Worm (Caenorhabditis elegans) whole organism, young adult: ENCODE measurements around the gene R08C7.12.
A peak's percentile ranks its signal among the peaks of the same experiment; 100 is the strongest.

Experiments
- B0261.1 ChIP-seq: sonication (generic microtip); optimal IDR thresholded peaks from 2 replicates; lab custom pipeline; 2016; ENCODE audit warnings: mild to moderate bottlenecking, missing genetic modification characterization, moderate library complexity, missing compliant biosample characterization
- D2030.7 ChIP-seq: fragments of 200-800 bp; sonication (Bioruptor generic); IDR thresholded peaks from 2 replicates; pipeline ENCODE4 v1.3.6; 2022; ENCODE audit warnings: missing genetic modification reagents, missing genetic modification characterization, missing compliant biosample characterization
- F33H1.4 ChIP-seq: fragments of 200-800 bp; sonication (Bioruptor generic); IDR thresholded peaks from 2 replicates; pipeline ENCODE4 v1.3.6; 2022; ENCODE audit warnings: missing genetic modification reagents, missing genetic modification characterization, missing compliant biosample characterization
- F39B2.1 ChIP-seq: fragments of 200-800 bp; sonication (Bioruptor generic); IDR thresholded peaks from 2 replicates; pipeline ENCODE4 v1.3.6; 2022; ENCODE audit warnings: missing genetic modification reagents, missing genetic modification characterization, missing compliant biosample characterization
- F49E8.2 ChIP-seq: sonication (generic microtip); optimal IDR thresholded peaks from 3 replicates; lab custom pipeline; 2017; ENCODE audit warnings: missing genetic modification characterization, mild to moderate bottlenecking, missing compliant biosample characterization, antibody characterized with exemption, moderate library complexity; ENCODE audit not compliant: insufficient read depth
- F57C9.4 ChIP-seq: sonication (generic microtip); optimal IDR thresholded peaks from 2 replicates; lab custom pipeline; 2017; ENCODE audit warnings: mild to moderate bottlenecking, missing genetic modification characterization, missing compliant biosample characterization
- Y67H2A.10 ChIP-seq: fragments of 200-800 bp; sonication (Bioruptor generic); conservative IDR thresholded peaks from 2 replicates; pipeline ENCODE4 v1.3.6; 2022; ENCODE audit warnings: missing genetic modification reagents, missing genetic modification characterization, missing compliant biosample characterization
- akir-1 ChIP-seq: fragments of 200-800 bp; sonication (Bioruptor generic); optimal IDR thresholded peaks from 2 replicates; lab custom pipeline; 2018; ENCODE audit warnings: mild to moderate bottlenecking, missing genetic modification characterization, moderate library complexity, missing compliant biosample characterization
- aptf-2 ChIP-seq: fragments of 200-800 bp; sonication (Bioruptor generic); conservative IDR thresholded peaks from 2 replicates; pipeline ENCODE4 v1.3.6; 2022; ENCODE audit warnings: missing genetic modification reagents, missing genetic modification characterization, missing compliant biosample characterization
- attf-5 ChIP-seq: fragments of 200-800 bp; sonication (Bioruptor generic); optimal IDR thresholded peaks from 2 replicates; lab custom pipeline; 2018; ENCODE audit warnings: mild to moderate bottlenecking, missing genetic modification characterization, missing compliant biosample characterization
- attf-6 ChIP-seq: fragments of 200-800 bp; sonication (Bioruptor generic); IDR thresholded peaks from 2 replicates; pipeline ENCODE4 v1.3.6; 2022; ENCODE audit warnings: missing genetic modification reagents, missing genetic modification characterization, missing compliant biosample characterization
- cebp-1 ChIP-seq, 2 experiments: fragments of 200-800 bp in 1 of 2; sonication (Bioruptor generic) in 1 of 2; sonication (generic microtip) in 1 of 2; IDR thresholded peaks in 1 of 2; optimal IDR thresholded peaks in 1 of 2; 2 replicates each; pipeline versions ENCODE4 v1.3.6 to Lab custom; 2017 to 2022; ENCODE audit warnings: missing compliant biosample characterization in 2 of 2, missing genetic modification characterization in 2 of 2, mild to moderate bottlenecking in 1 of 2, missing genetic modification reagents in 1 of 2, moderate library complexity in 1 of 2
- ceh-91 ChIP-seq: fragments of 200-800 bp; sonication (Bioruptor generic); IDR thresholded peaks from 2 replicates; pipeline ENCODE4 v1.3.6; 2022; ENCODE audit warnings: missing genetic modification reagents, missing genetic modification characterization, missing compliant biosample characterization
- dox-1 ChIP-seq: fragments of 200-800 bp; sonication (Bioruptor generic); IDR thresholded peaks from 2 replicates; pipeline ENCODE4 v1.3.6; 2022; ENCODE audit warnings: missing genetic modification reagents, missing genetic modification characterization, missing compliant biosample characterization
- dpl-1 ChIP-seq: fragments of 150-350 bp; optimal IDR thresholded peaks from 2 replicates; lab custom pipeline; 2014; ENCODE audit warnings: missing biosample characterization, missing genetic modification reagents, missing genetic modification characterization
- egrh-3 ChIP-seq: fragments of 200-800 bp; sonication (Bioruptor generic); IDR thresholded peaks from 2 replicates; pipeline ENCODE4 v1.3.6; 2022; ENCODE audit warnings: missing genetic modification reagents, missing genetic modification characterization, missing compliant biosample characterization
- fkh-3 ChIP-seq: sonication (generic microtip); optimal IDR thresholded peaks from 2 replicates; lab custom pipeline; 2016; ENCODE audit warnings: mild to moderate bottlenecking, missing genetic modification characterization, missing compliant biosample characterization
- hlh-12 ChIP-seq: sonication (generic microtip); optimal IDR thresholded peaks from 2 replicates; lab custom pipeline; 2016; ENCODE audit warnings: missing genetic modification characterization, missing compliant biosample characterization
- hsf-1 ChIP-seq: fragments of 200-800 bp; sonication (Bioruptor generic); IDR thresholded peaks from 2 replicates; pipeline ENCODE4 v1.3.6; 2022; ENCODE audit warnings: missing genetic modification reagents, missing genetic modification characterization, missing compliant biosample characterization
- lin-26 ChIP-seq: fragments of 200-800 bp; sonication (Bioruptor generic); IDR thresholded peaks from 2 replicates; pipeline ENCODE4 v1.3.6; 2022; ENCODE audit warnings: missing genetic modification reagents, missing genetic modification characterization, missing compliant biosample characterization
- lin-35 ChIP-seq, 3 experiments: fragments of 150-350 bp in 2 of 3; sonication (generic microtip) in 1 of 3; optimal IDR thresholded peaks; 2 replicates each; lab custom pipeline; 2014 to 2018; ENCODE audit warnings: missing biosample characterization in 3 of 3, missing genetic modification characterization in 3 of 3, missing genetic modification reagents in 3 of 3
- lin-54 ChIP-seq: fragments of 200-800 bp; sonication (Bioruptor generic); optimal IDR thresholded peaks from 2 replicates; lab custom pipeline; 2018; ENCODE audit warnings: mild to moderate bottlenecking, missing genetic modification characterization, missing compliant biosample characterization
- lsl-1 ChIP-seq: fragments of 200-800 bp; sonication (Bioruptor generic); optimal IDR thresholded peaks from 2 replicates; lab custom pipeline; 2018; ENCODE audit warnings: mild to moderate bottlenecking, missing genetic modification characterization, moderate library complexity, missing compliant biosample characterization
- lsy-27 ChIP-seq: sonication (generic microtip); optimal IDR thresholded peaks from 2 replicates; lab custom pipeline; 2017; ENCODE audit warnings: missing genetic modification characterization, mild to moderate bottlenecking, missing compliant biosample characterization, antibody characterized with exemption, missing genotype, borderline replicate concordance; ENCODE audit not compliant: insufficient read depth
- madf-3 ChIP-seq: fragments of 200-800 bp; sonication (Bioruptor generic); IDR thresholded peaks from 2 replicates; pipeline ENCODE4 v1.3.6; 2022; ENCODE audit warnings: missing genetic modification reagents, missing genetic modification characterization, missing compliant biosample characterization
- madf-6 ChIP-seq: fragments of 200-800 bp; sonication (Bioruptor generic); IDR thresholded peaks from 2 replicates; pipeline ENCODE4 v1.3.6; 2022; ENCODE audit warnings: missing genetic modification reagents, missing genetic modification characterization, missing compliant biosample characterization
- mcd-1 ChIP-seq: fragments of 200-800 bp; sonication (Bioruptor generic); IDR thresholded peaks from 2 replicates; pipeline ENCODE4 v1.3.6; 2022; ENCODE audit warnings: missing genetic modification reagents, missing genetic modification characterization, missing compliant biosample characterization
- mel-28 ChIP-seq: sonication (generic microtip); optimal IDR thresholded peaks from 2 replicates; lab custom pipeline; 2016; ENCODE audit warnings: borderline replicate concordance, mild to moderate bottlenecking, missing genetic modification characterization, missing compliant biosample characterization
- mxl-1 ChIP-seq: sonication (generic microtip); optimal IDR thresholded peaks from 2 replicates; lab custom pipeline; 2016; ENCODE audit warnings: missing genetic modification characterization, missing compliant biosample characterization
- nfyb-1 ChIP-seq: fragments of 200-800 bp; sonication (Bioruptor generic); IDR thresholded peaks from 2 replicates; pipeline ENCODE4 v1.3.6; 2022; ENCODE audit warnings: missing genetic modification reagents, missing genetic modification characterization, missing compliant biosample characterization
- nhr-179 ChIP-seq: sonication (generic microtip); optimal IDR thresholded peaks from 2 replicates; lab custom pipeline; 2016; ENCODE audit warnings: mild to moderate bottlenecking, missing genetic modification characterization, missing compliant biosample characterization
- pbrm-1 ChIP-seq: fragments of 200-800 bp; sonication (Bioruptor generic); IDR thresholded peaks from 2 replicates; pipeline ENCODE4 v1.3.6; 2022; ENCODE audit warnings: missing genetic modification reagents, missing genetic modification characterization, missing compliant biosample characterization
- rcor-1 ChIP-seq: fragments of 200-800 bp; sonication (Bioruptor generic); IDR thresholded peaks from 2 replicates; pipeline ENCODE4 v1.3.6; 2022; ENCODE audit warnings: missing genetic modification reagents, missing genetic modification characterization, missing compliant biosample characterization
- rpc-1 ChIP-seq, 2 experiments: fragments of 150-350 bp in 1 of 2; sonication (generic microtip) in 1 of 2; optimal IDR thresholded peaks; 2 replicates each; lab custom pipeline; 2014 to 2018; ENCODE audit warnings: missing biosample characterization in 1 of 2, missing genetic modification characterization in 1 of 2, missing genetic modification reagents in 1 of 2, missing genotype in 1 of 2
- snpc-1.3 ChIP-seq: sonication (generic microtip); optimal IDR thresholded peaks from 2 replicates; lab custom pipeline; 2017; ENCODE audit warnings: missing genetic modification characterization, mild to moderate bottlenecking, missing compliant biosample characterization, antibody characterized with exemption, moderate library complexity, missing genotype, missing genetic modification reagents; ENCODE audit not compliant: insufficient read depth
- snpc-3.4 ChIP-seq: sonication (generic microtip); optimal IDR thresholded peaks from 2 replicates; lab custom pipeline; 2017; ENCODE audit warnings: missing genetic modification characterization, mild to moderate bottlenecking, missing compliant biosample characterization, antibody characterized with exemption, moderate library complexity, missing genotype, missing genetic modification reagents
- snpc-4 ChIP-seq, 5 experiments: fragments of 150-350 bp in 1 of 5; sonication (generic microtip) in 4 of 5; optimal IDR thresholded peaks; 2 replicates each; lab custom pipeline; 2014 to 2018; ENCODE audit warnings: missing genetic modification characterization in 5 of 5, missing biosample characterization in 3 of 5, antibody characterized with exemption in 2 of 5, mild to moderate bottlenecking in 2 of 5, missing compliant biosample characterization in 2 of 5, missing genotype in 2 of 5, moderate library complexity in 2 of 5, missing genetic modification reagents in 1 of 5
- somi-1 ChIP-seq: fragments of 200-800 bp; sonication (Bioruptor generic); optimal IDR thresholded peaks from 2 replicates; lab custom pipeline; 2018; ENCODE audit warnings: mild to moderate bottlenecking, missing genetic modification characterization, missing compliant biosample characterization
- tbp1 ChIP-seq: fragments of 200-800 bp; sonication (Bioruptor generic); optimal IDR thresholded peaks from 2 replicates; lab custom pipeline; 2018; ENCODE audit warnings: mild to moderate bottlenecking, missing genetic modification characterization, missing compliant biosample characterization
- unc-62 ChIP-seq: fragments of 150-350 bp; optimal IDR thresholded peaks from 2 replicates; lab custom pipeline; 2014; ENCODE audit warnings: missing biosample characterization, missing genetic modification reagents, missing genetic modification characterization
- xnd-1 ChIP-seq: sonication (generic microtip); optimal IDR thresholded peaks from 2 replicates; lab custom pipeline; 2016; ENCODE audit warnings: missing genotype, missing genetic modification reagents, missing genetic modification characterization, missing compliant biosample characterization
- zfh-2 ChIP-seq: fragments of 200-800 bp; sonication (Bioruptor generic); conservative IDR thresholded peaks from 2 replicates; pipeline ENCODE4 v1.3.6; 2022; ENCODE audit warnings: missing genetic modification reagents, missing genetic modification characterization, missing compliant biosample characterization
- ztf-26 ChIP-seq: sonication (generic microtip); optimal IDR thresholded peaks from 2 replicates; lab custom pipeline; 2017; ENCODE audit warnings: missing genetic modification characterization, missing compliant biosample characterization
- ztf-28 ChIP-seq: fragments of 200-800 bp; sonication (Bioruptor generic); IDR thresholded peaks from 2 replicates; pipeline ENCODE4 v1.3.6; 2022; ENCODE audit warnings: missing genetic modification reagents, missing genetic modification characterization, missing compliant biosample characterization

R08C7.12 gene

DNA sequence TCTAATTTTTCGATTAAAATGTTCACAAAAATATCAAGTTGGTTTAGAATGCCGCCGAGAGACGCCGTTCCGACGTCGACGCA, 2.4 kb upstream of the R08C7.12 start, which contains the start of gene chat-1:
Gene chat-1 (plus strand): TSS at position 48 of the 83 bp plus-strand sequence.
- TF ChIP-seq lin-35 (GFP tag; optimal IDR thresholded peaks at IDR 0.05; lab: Kevin White, UChicago): no peak

- peak; percentile 58 for TF ChIP-seq lsl-1 (GFP tag; lab: Kevin White, UChicago)
- TF ChIP-seq hlh-12 (tag; lab: Kevin White, UChicago): no peak
- TF ChIP-seq nhr-179 (tag; lab: Kevin White, UChicago): no peak
- no peak for TF ChIP-seq attf-6
- no peak for TF ChIP-seq tbp1 (GFP tag; lab: Kevin White, UChicago)
- peak; percentile 37; the same call in 1 of the 2 replicates for TF ChIP-seq lin-26 (GFP tag; lab: Robert Waterston, UW)
- peak; percentile 30 for TF ChIP-seq dpl-1 (GFP tag; lab: Kevin White, UChicago)
- TF ChIP-seq lin-54: peak; percentile 54
- no peak for TF ChIP-seq snpc-4 (GFP tag; optimal IDR thresholded peaks at IDR 0.05; lab: Kevin White, UChicago)
- TF ChIP-seq snpc-4 (tag; optimal IDR thresholded peaks at IDR 0.05; lab: Kevin White, UChicago): no peak
- TF ChIP-seq unc-62 (GFP tag; lab: Kevin White, UChicago): no peak
- TF ChIP-seq nfyb-1 (GFP tag; lab: Robert Waterston, UW): no peak
- TF ChIP-seq B0261.1 (tag; lab: Kevin White, UChicago): no peak
- no peak; the same call in 1 of the 2 replicates for TF ChIP-seq egrh-3 (GFP tag; lab: Robert Waterston, UW)
- no peak for TF ChIP-seq snpc-3.4 (tag; lab: Kevin White, UChicago)
- 0 out of 2 replicates have a peak, but pooled peaks have one; percentile 42 for TF ChIP-seq mcd-1 (GFP tag; lab: Robert Waterston, UW)
- TF ChIP-seq dox-1 (GFP tag; lab: Robert Waterston, UW): peak; percentile 43; the same call in 1 of the 2 replicates
- peak; percentile 56; the same call in 1 of the 2 replicates for TF ChIP-seq ztf-28 (GFP tag; lab: Robert Waterston, UW)
- no peak for TF ChIP-seq cebp-1 (GFP tag; IDR thresholded peaks at IDR 0.05; lab: Robert Waterston, UW)
- peak; percentile 91 for TF ChIP-seq cebp-1 (tag; optimal IDR thresholded peaks at IDR 0.05; lab: Kevin White, UChicago)
- TF ChIP-seq aptf-2: no peak
- no peak for TF ChIP-seq Y67H2A.10 (GFP tag; lab: Robert Waterston, UW)
- TF ChIP-seq F39B2.1 (GFP tag; lab: Robert Waterston, UW): 0 out of 2 replicates have a peak, but pooled peaks have one; percentile 12
- TF ChIP-seq F57C9.4 (tag; lab: Kevin White, UChicago): no peak
- 0 out of 2 replicates have a peak, but pooled peaks have one; percentile 35 for TF ChIP-seq ceh-91 (GFP tag; lab: Robert Waterston, UW)
- no peak for TF ChIP-seq ztf-26 (tag; lab: Kevin White, UChicago)
- TF ChIP-seq akir-1: no peak
- TF ChIP-seq fkh-3 (tag; lab: Kevin White, UChicago): no peak
- TF ChIP-seq zfh-2 (GFP tag; lab: Robert Waterston, UW): 0 out of 2 replicates have a peak, but pooled peaks have one; percentile 13
- peak; percentile 44 for TF ChIP-seq D2030.7 (GFP tag; lab: Robert Waterston, UW)
- TF ChIP-seq pbrm-1 (GFP tag; lab: Robert Waterston, UW): peak; percentile 57
- no peak for TF ChIP-seq lsy-27 (tag; lab: Kevin White, UChicago)
- peak; percentile 53 for TF ChIP-seq F49E8.2
- TF ChIP-seq madf-3: no peak
- TF ChIP-seq rcor-1 (GFP tag; lab: Robert Waterston, UW): peak; percentile 18; the same call in 1 of the 2 replicates
- TF ChIP-seq rpc-1 (optimal IDR thresholded peaks at IDR 0.05; lab: Kevin White, UChicago): peak; percentile 19
- TF ChIP-seq rpc-1 (tag; optimal IDR thresholded peaks at IDR 0.05; lab: Kevin White, UChicago): no peak
- TF ChIP-seq xnd-1: no peak
- TF ChIP-seq somi-1: no peak
- no peak for TF ChIP-seq mxl-1
- no peak for TF ChIP-seq mel-28
- no peak for TF ChIP-seq attf-5 (GFP tag; lab: Kevin White, UChicago)
- peak; percentile 66 for TF ChIP-seq F33H1.4
- 0 out of 2 replicates have a peak, but pooled peaks have one; percentile 30 for TF ChIP-seq hsf-1 (GFP tag; lab: Robert Waterston, UW)
- peak; percentile 67 for TF ChIP-seq madf-6 (GFP tag; lab: Robert Waterston, UW)
- TF ChIP-seq snpc-1.3 (tag; lab: Kevin White, UChicago): no peak
Measured at ce11 chrIV:4447367-4447766, 2.2 kb upstream of the R08C7.12 start.
